Fruit fly (Drosophila melanogaster) whole organism, embryonic: Measurements from ENCODE around the gene CAHbeta.

Source experiments
- CG1024 ChIP-seq: fragments of 200-800 bp; sonication (Bioruptor generic); IDR thresholded peaks from 2 replicates; pipeline ENCODE4 v1.3.6; 2022; ENCODE audit warnings: missing biosample characterization, missing genetic modification characterization
- CG10979 ChIP-seq: fragments of 200-800 bp; sonication (Bioruptor generic); optimal IDR thresholded peaks from 2 replicates; lab custom pipeline; 2018; ENCODE audit warnings: missing biosample characterization, mild to moderate bottlenecking, missing genetic modification characterization, moderate library complexity
- CG11247 ChIP-seq: fragments of 200-800 bp; sonication (Bioruptor generic); IDR thresholded peaks from 2 replicates; pipeline ENCODE4 v1.3.6; 2022; ENCODE audit warnings: missing biosample characterization, missing genetic modification characterization
- CG11504 ChIP-seq: fragments of 200-800 bp; sonication (Bioruptor generic); optimal IDR thresholded peaks from 3 replicates; lab custom pipeline; 2019; ENCODE audit warnings: missing biosample characterization, mild to moderate bottlenecking, missing genetic modification characterization, moderate library complexity
- CG11723 ChIP-seq: fragments of 200-800 bp; sonication (Bioruptor generic); optimal IDR thresholded peaks from 2 replicates; lab custom pipeline; 2017; ENCODE audit warnings: missing biosample characterization, mild to moderate bottlenecking, missing genetic modification characterization
- CG12104 ChIP-seq: fragments of 200-800 bp; sonication (Bioruptor generic); optimal IDR thresholded peaks from 3 replicates; lab custom pipeline; 2016; ENCODE audit warnings: missing biosample characterization, missing genetic modification characterization
- CG12155 ChIP-seq: fragments of 200-800 bp; sonication (Bioruptor generic); optimal IDR thresholded peaks from 3 replicates; lab custom pipeline; 2016; ENCODE audit warnings: missing biosample characterization, missing genetic modification characterization
- CG14050 ChIP-seq: fragments of 200-800 bp; sonication (Bioruptor generic); IDR thresholded peaks from 3 replicates; pipeline ENCODE4 v1.3.6; 2022; ENCODE audit warnings: missing biosample characterization, missing genetic modification characterization
- CG14710 ChIP-seq: fragments of 200-800 bp; sonication (Bioruptor generic); optimal IDR thresholded peaks from 3 replicates; lab custom pipeline; 2019; ENCODE audit warnings: missing biosample characterization, mild to moderate bottlenecking, missing genetic modification characterization, moderate library complexity
- CG15073 ChIP-seq: fragments of 200-800 bp; sonication (Bioruptor generic); optimal IDR thresholded peaks from 2 replicates; lab custom pipeline; 2016; ENCODE audit warnings: missing biosample characterization, missing genetic modification characterization
- CG15601 ChIP-seq: fragments of 200-800 bp; sonication (Bioruptor generic); optimal IDR thresholded peaks from 3 replicates; lab custom pipeline; 2019; ENCODE audit warnings: missing biosample characterization, mild to moderate bottlenecking, missing genetic modification characterization, moderate library complexity
- CG1603 ChIP-seq: fragments of 200-800 bp; sonication (Bioruptor generic); optimal IDR thresholded peaks from 2 replicates; lab custom pipeline; 2019; ENCODE audit warnings: missing biosample characterization, mild to moderate bottlenecking, missing genetic modification characterization, moderate library complexity
- CG16779 ChIP-seq: fragments of 200-800 bp; sonication (Bioruptor generic); IDR thresholded peaks from 2 replicates; pipeline ENCODE4 v1.3.6; 2022; ENCODE audit warnings: missing biosample characterization, missing genetic modification characterization
- CG16863 ChIP-seq: fragments of 200-800 bp; sonication (Bioruptor generic); optimal IDR thresholded peaks from 3 replicates; lab custom pipeline; 2016; ENCODE audit warnings: missing biosample characterization, missing genetic modification characterization
- CG17361 ChIP-seq: fragments of 200-800 bp; sonication (Bioruptor generic); IDR thresholded peaks from 3 replicates; pipeline ENCODE4 v1.3.6; 2022; ENCODE audit warnings: missing biosample characterization, missing genetic modification characterization
- CG2889 ChIP-seq: fragments of 200-800 bp; sonication (Bioruptor generic); IDR thresholded peaks from 3 replicates; pipeline ENCODE4 v1.3.6; 2022; ENCODE audit warnings: missing biosample characterization, missing genetic modification characterization
- CG30020 ChIP-seq: fragments of 200-800 bp; optimal IDR thresholded peaks from 2 replicates; lab custom pipeline; 2019; ENCODE audit warnings: missing biosample characterization, mild to moderate bottlenecking, missing genetic modification characterization, moderate library complexity
- CG30403 ChIP-seq: fragments of 200-800 bp; sonication (Bioruptor generic); optimal IDR thresholded peaks from 3 replicates; lab custom pipeline; 2016; ENCODE audit warnings: missing biosample characterization, missing genetic modification characterization
- CG32532 ChIP-seq: fragments of 200-800 bp; sonication (Bioruptor generic); IDR thresholded peaks from 2 replicates; pipeline ENCODE4 v1.3.6; 2022; ENCODE audit warnings: missing biosample characterization, missing genetic modification characterization
- CG3281 ChIP-seq: fragments of 200-800 bp; sonication (Bioruptor generic); optimal IDR thresholded peaks from 3 replicates; lab custom pipeline; 2017; ENCODE audit warnings: missing biosample characterization, mild to moderate bottlenecking, missing genetic modification characterization
- CG42726 ChIP-seq: fragments of 200-800 bp; sonication (Bioruptor generic); IDR thresholded peaks from 2 replicates; pipeline ENCODE4 v1.3.6; 2022; ENCODE audit warnings: missing biosample characterization, missing genetic modification characterization; ENCODE audit not compliant: partially characterized antibody
- CG43689 ChIP-seq: fragments of 200-800 bp; sonication (Bioruptor generic); IDR thresholded peaks from 2 replicates; pipeline ENCODE4 v1.3.6; 2022; ENCODE audit warnings: missing biosample characterization, missing genetic modification characterization
- CG6272 ChIP-seq: fragments of 200-800 bp; sonication (Bioruptor generic); IDR thresholded peaks from 2 replicates; pipeline ENCODE4 v1.3.6; 2022; ENCODE audit warnings: missing biosample characterization, missing genetic modification characterization
- CG8281 ChIP-seq: fragments of 200-800 bp; sonication (Bioruptor generic); optimal IDR thresholded peaks from 2 replicates; lab custom pipeline; 2018; ENCODE audit warnings: missing biosample characterization, mild to moderate bottlenecking, missing genetic modification characterization, moderate library complexity
- CG9215 ChIP-seq: fragments of 200-800 bp; sonication (Bioruptor generic); IDR thresholded peaks from 2 replicates; pipeline ENCODE4 v1.3.6; 2022; ENCODE audit warnings: missing biosample characterization, missing genetic modification characterization
- CG9817 ChIP-seq: fragments of 200-800 bp; sonication (Bioruptor generic); optimal IDR thresholded peaks from 2 replicates; lab custom pipeline; 2018; ENCODE audit warnings: missing biosample characterization, mild to moderate bottlenecking, missing genetic modification characterization, moderate library complexity
- D19A ChIP-seq: fragments of 200-800 bp; optimal IDR thresholded peaks from 3 replicates; lab custom pipeline; 2019; ENCODE audit warnings: missing biosample characterization, mild to moderate bottlenecking, missing genetic modification characterization, moderate library complexity
- Fer3 ChIP-seq: fragments of 200-800 bp; sonication (Bioruptor generic); optimal IDR thresholded peaks from 2 replicates; lab custom pipeline; 2018; ENCODE audit warnings: missing biosample characterization, mild to moderate bottlenecking, missing genetic modification characterization, moderate library complexity
- GATAe ChIP-seq: fragments of 200-800 bp; sonication (Bioruptor generic); conservative IDR thresholded peaks from 2 replicates; pipeline ENCODE4 v1.3.6; 2022; ENCODE audit warnings: missing biosample characterization, missing genetic modification characterization
- H2.0 ChIP-seq: fragments of 200-800 bp; sonication (Bioruptor generic); IDR thresholded peaks from 2 replicates; pipeline ENCODE4 v1.3.6; 2022; ENCODE audit warnings: missing biosample characterization, missing genetic modification characterization
- HHEX ChIP-seq: fragments of 200-800 bp; sonication (Bioruptor generic); optimal IDR thresholded peaks from 3 replicates; lab custom pipeline; 2017; ENCODE audit warnings: missing biosample characterization, mild to moderate bottlenecking, missing genetic modification characterization, missing genetic modification reagents
- HLH54F ChIP-seq: fragments of 200-800 bp; sonication (Bioruptor generic); optimal IDR thresholded peaks from 3 replicates; lab custom pipeline; 2016; ENCODE audit warnings: missing biosample characterization, missing genetic modification characterization
- Hmr ChIP-seq: fragments of 200-800 bp; sonication (Bioruptor generic); optimal IDR thresholded peaks from 3 replicates; lab custom pipeline; 2017; ENCODE audit warnings: mild to moderate bottlenecking, missing biosample characterization, missing genetic modification reagents, missing genetic modification characterization
- Lim3 ChIP-seq: fragments of 200-800 bp; sonication (Bioruptor generic); IDR thresholded peaks from 2 replicates; pipeline ENCODE4 v1.3.6; 2022; ENCODE audit warnings: missing biosample characterization, missing genetic modification characterization
- Meics ChIP-seq: fragments of 200-800 bp; sonication (Bioruptor generic); optimal IDR thresholded peaks from 2 replicates; lab custom pipeline; 2017; ENCODE audit warnings: missing biosample characterization, mild to moderate bottlenecking, missing genetic modification characterization
- NC2α ChIP-seq: fragments of 200-800 bp; sonication (Bioruptor generic); optimal IDR thresholded peaks from 2 replicates; lab custom pipeline; 2016; ENCODE audit warnings: missing biosample characterization, missing genetic modification characterization
- Xrp1 ChIP-seq: fragments of 200-800 bp; sonication (Bioruptor generic); IDR thresholded peaks from 2 replicates; pipeline ENCODE4 v1.3.6; 2022; ENCODE audit warnings: missing biosample characterization, missing genetic modification characterization
- ac ChIP-seq: fragments of 200-800 bp; sonication (Bioruptor generic); optimal IDR thresholded peaks from 3 replicates; lab custom pipeline; 2017; ENCODE audit warnings: missing biosample characterization, mild to moderate bottlenecking, missing genetic modification characterization
- bsh ChIP-seq, 2 experiments: fragments of 200-800 bp; sonication (Bioruptor generic); optimal IDR thresholded peaks; 2 replicates each; lab custom pipeline; 2017 to 2018; ENCODE audit warnings: mild to moderate bottlenecking in 2 of 2, missing biosample characterization in 2 of 2, missing genetic modification characterization in 2 of 2, moderate library complexity in 1 of 2
- cas ChIP-seq: fragments of 200-800 bp; sonication (Bioruptor generic); IDR thresholded peaks from 2 replicates; pipeline ENCODE4 v1.3.6; 2022; ENCODE audit warnings: missing biosample characterization, missing genetic modification characterization
- dati ChIP-seq: fragments of 200-800 bp; sonication (Bioruptor generic); IDR thresholded peaks from 2 replicates; pipeline ENCODE4 v1.3.6; 2022; ENCODE audit warnings: missing biosample characterization, missing genetic modification characterization
- dysf ChIP-seq: fragments of 200-800 bp; sonication (Bioruptor generic); IDR thresholded peaks from 3 replicates; pipeline ENCODE4 v1.3.6; 2022; ENCODE audit warnings: missing biosample characterization, missing genetic modification characterization
- en ChIP-seq: fragments of 200-800 bp; sonication (Bioruptor generic); optimal IDR thresholded peaks from 2 replicates; lab custom pipeline; 2016; ENCODE audit warnings: missing biosample characterization, missing genetic modification characterization
- gce ChIP-seq: fragments of 200-800 bp; sonication (Bioruptor generic); IDR thresholded peaks from 3 replicates; pipeline ENCODE4 v1.3.6; 2022; ENCODE audit warnings: missing biosample characterization, missing genetic modification characterization
- klu ChIP-seq: fragments of 200-800 bp; sonication (Bioruptor generic); IDR thresholded peaks from 2 replicates; pipeline ENCODE4 v1.3.6; 2022; ENCODE audit warnings: missing biosample characterization, missing genetic modification characterization
- mam ChIP-seq: fragments of 200-800 bp; sonication (Bioruptor generic); optimal IDR thresholded peaks from 3 replicates; lab custom pipeline; 2016; ENCODE audit warnings: missing biosample characterization, missing genetic modification characterization
- oc ChIP-seq: fragments of 200-800 bp; sonication (Bioruptor generic); optimal IDR thresholded peaks from 2 replicates; lab custom pipeline; 2018; ENCODE audit warnings: missing biosample characterization, mild to moderate bottlenecking, missing genetic modification characterization, moderate library complexity
- pfk ChIP-seq: fragments of 200-800 bp; sonication (Bioruptor generic); optimal IDR thresholded peaks from 2 replicates; lab custom pipeline; 2018; ENCODE audit warnings: missing biosample characterization, mild to moderate bottlenecking, missing genetic modification characterization, moderate library complexity
- row ChIP-seq: fragments of 200-800 bp; sonication (Bioruptor generic); IDR thresholded peaks from 3 replicates; pipeline ENCODE4 v1.3.6; 2022; ENCODE audit warnings: missing biosample characterization, missing genetic modification characterization
- salm ChIP-seq: fragments of 200-800 bp; sonication (Bioruptor generic); optimal IDR thresholded peaks from 2 replicates; lab custom pipeline; 2018; ENCODE audit warnings: missing biosample characterization, mild to moderate bottlenecking, missing genetic modification characterization
- sim ChIP-seq: fragments of 200-800 bp; sonication (Bioruptor generic); IDR thresholded peaks from 2 replicates; pipeline ENCODE4 v1.3.6; 2022; ENCODE audit warnings: missing biosample characterization, missing genetic modification characterization
- trem ChIP-seq: fragments of 200-800 bp; optimal IDR thresholded peaks from 3 replicates; lab custom pipeline; 2019; ENCODE audit warnings: missing biosample characterization, mild to moderate bottlenecking, missing genetic modification characterization, moderate library complexity

CAHbeta gene

dm6 chr3R:8978768-8979167 lies 1.9 kb upstream of the CAHbeta start (continued):
- TF ChIP-seq NC2α (GFP tag; lab: Kevin White, UChicago) = no peak
- peak; percentile 1 for TF ChIP-seq CG12104 (GFP tag; lab: Kevin White, UChicago)
- TF ChIP-seq CG9215 = no peak
- no peak for TF ChIP-seq Fer3
- TF ChIP-seq bsh (GFP tag; optimal IDR thresholded peaks at IDR 0.05; lab: Kevin White, UChicago) = peak in 1 of 2 experiments; percentile 70
- TF ChIP-seq gce (GFP tag; lab: Robert Waterston, UW) = peak; percentile 62; the same call in 1 of the 3 replicates
- no peak for TF ChIP-seq GATAe
- TF ChIP-seq CG14050 (GFP tag; lab: Robert Waterston, UW) = 0 out of 3 replicates have a peak, but pooled peaks have one; percentile 15
- no peak for TF ChIP-seq klu
- TF ChIP-seq CG15073 (GFP tag; lab: Kevin White, UChicago) = no peak
- peak; percentile 68 for TF ChIP-seq CG11504
- peak; percentile 50 for TF ChIP-seq CG15601 (tag; lab: Kevin White, UChicago)
- TF ChIP-seq CG1024 (GFP tag; lab: Robert Waterston, UW) = peak; percentile 22; the same call in 1 of the 2 replicates
- no peak for TF ChIP-seq CG1603 (tag; lab: Kevin White, UChicago)
- no peak for TF ChIP-seq CG43689 (GFP tag; lab: Robert Waterston, UW)
- no peak for TF ChIP-seq mam (GFP tag; lab: Kevin White, UChicago)
- peak; percentile 82 for TF ChIP-seq D19A (tag; lab: Kevin White, UChicago)
- peak; percentile 22 for TF ChIP-seq CG14710 (tag; lab: Kevin White, UChicago)
- TF ChIP-seq en (GFP tag; lab: Kevin White, UChicago) = no peak
- no peak for TF ChIP-seq HLH54F
- TF ChIP-seq Xrp1 (GFP tag; lab: Robert Waterston, UW) = peak; percentile 71
- no peak for TF ChIP-seq CG16779 (GFP tag; lab: Robert Waterston, UW)
- no peak for TF ChIP-seq sim
- TF ChIP-seq CG3281 (GFP tag; lab: Kevin White, UChicago) = no peak
- no peak for TF ChIP-seq CG12155 (GFP tag; lab: Kevin White, UChicago)
- TF ChIP-seq CG2889 (GFP tag; lab: Robert Waterston, UW) = no peak
- peak; percentile 61 for TF ChIP-seq row (GFP tag; lab: Robert Waterston, UW)
- TF ChIP-seq dysf (GFP tag; lab: Robert Waterston, UW) = no peak; the same call in 2 of the 3 replicates
- no peak for TF ChIP-seq CG8281
- no peak for TF ChIP-seq salm (tag; lab: Kevin White, UChicago)
- no peak for TF ChIP-seq cas (GFP tag; lab: Robert Waterston, UW)
- peak; percentile 55 for TF ChIP-seq oc
- TF ChIP-seq pfk (GFP tag; lab: Kevin White, UChicago) = no peak
- TF ChIP-seq Hmr = no peak
- no peak for TF ChIP-seq CG30020
- no peak for TF ChIP-seq CG42726 (GFP tag; lab: Robert Waterston, UW)
- no peak for TF ChIP-seq CG11723 (GFP tag; lab: Kevin White, UChicago)
- TF ChIP-seq H2.0 (GFP tag; lab: Robert Waterston, UW) = no peak
- no peak for TF ChIP-seq Lim3 (GFP tag; lab: Robert Waterston, UW)
- TF ChIP-seq CG10979 (tag; lab: Kevin White, UChicago) = peak; percentile 67
- peak; percentile 57; the same call in 2 of the 3 replicates for TF ChIP-seq CG17361 (GFP tag; lab: Robert Waterston, UW)
- no peak for TF ChIP-seq ac (GFP tag; lab: Kevin White, UChicago)
- TF ChIP-seq Meics (GFP tag; lab: Kevin White, UChicago) = no peak
- TF ChIP-seq CG30403 = peak; percentile 18
- TF ChIP-seq dati (GFP tag; lab: Robert Waterston, UW) = no peak
- TF ChIP-seq CG9817 (tag; lab: Kevin White, UChicago) = peak; percentile 11
- no peak for TF ChIP-seq CG32532 (GFP tag; lab: Robert Waterston, UW)
- peak; percentile 16 for TF ChIP-seq HHEX
- no peak for TF ChIP-seq trem
- TF ChIP-seq CG6272 (GFP tag; lab: Robert Waterston, UW) = no peak
- TF ChIP-seq CG11247 (GFP tag; lab: Robert Waterston, UW) = no peak
- no peak for TF ChIP-seq CG16863
